Worm (Caenorhabditis elegans): ENCODE data around the gene F49F1.2.

DNA sequence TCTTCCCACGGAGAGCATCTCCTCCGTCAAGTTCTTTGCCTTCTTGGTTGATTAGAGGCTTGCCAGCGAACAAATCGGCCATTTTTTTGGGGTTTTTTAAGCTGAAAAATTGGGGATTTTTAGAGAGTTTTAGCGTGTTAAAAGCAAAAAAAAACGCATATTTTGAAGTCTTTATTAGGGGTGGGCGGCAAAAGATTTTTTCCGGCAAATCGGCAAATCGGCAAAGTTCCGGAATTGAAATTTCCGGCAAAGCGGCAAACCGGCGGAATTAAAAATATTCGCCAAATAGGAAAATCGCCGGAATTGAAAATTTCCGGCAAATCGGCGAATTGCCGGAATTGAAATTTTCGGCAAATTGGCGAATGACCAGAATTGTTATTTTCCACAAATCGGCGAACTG, 31.6 kb upstream of the F49F1.2 start, which contains the start of gene C35B1.5:
- TF ChIP-seq nhr-237 (tag; optimal IDR thresholded peaks at IDR 0.05) (no peak), tbx-8 (GFP tag; optimal IDR thresholded peaks at IDR 0.05) (no peak)
